Fruit fly (Drosophila melanogaster) S2 (cell line): ENCODE data around the gene CG6770.

Experiments used
- CG8478 ChIP-seq: fragments of >200 bp; optimal IDR thresholded peaks from 2 replicates; lab custom pipeline; 2018
- CTCF ChIP-seq, 2 experiments: fragments of >200 bp; optimal IDR thresholded peaks; 2 replicates each; lab custom pipeline; 2018

- TF ChIP-seq CTCF (optimal IDR thresholded peaks at IDR 0.05; lab: Kevin White, UChicago) (peak; percentile 73 to 77), CG8478 (lab: Kevin White, UChicago) (no peak)
Observed at dm6 chr2L:12078123-12078658, 32.3 kb upstream of the CG6770 start.
